Worm (Caenorhabditis elegans): ENCODE data around the gene srh-281.

ce11 chrV:16232180-16232579 lies 41.6 kb downstream of the srh-281 start, which contains the start of gene gst-22:
- TF ChIP-seq tbx-2 (tag; optimal IDR thresholded peaks at IDR 0.05): no peak
- no peak for TF ChIP-seq nhr-11 (tag; optimal IDR thresholded peaks at IDR 0.05)
- no peak for TF ChIP-seq nhr-237 (tag; optimal IDR thresholded peaks at IDR 0.05)
- no peak for TF ChIP-seq pha-4 (tag; optimal IDR thresholded peaks at IDR 0.05)
- no peak for TF ChIP-seq unc-62 (GFP tag; optimal IDR thresholded peaks at IDR 0.05)
- no peak for TF ChIP-seq egl-27 (tag; optimal IDR thresholded peaks at IDR 0.05)
- no peak for TF ChIP-seq unc-39 (tag; optimal IDR thresholded peaks at IDR 0.05)
- TF ChIP-seq nhr-67 (tag; optimal IDR thresholded peaks at IDR 0.05): no peak
- no peak for TF ChIP-seq zag-1 (tag; optimal IDR thresholded peaks at IDR 0.05)
- no peak for TF ChIP-seq sea-2 (GFP tag; optimal IDR thresholded peaks at IDR 0.05)
- TF ChIP-seq nhr-77 (tag; optimal IDR thresholded peaks at IDR 0.05): no peak

Measured in whole organism, L3 larva.